Fruit fly (Drosophila melanogaster) whole organism: ENCODE measurements around the gene CG2964.

Experiments
- CG8478 ChIP-seq: fragments of >200 bp; optimal IDR thresholded peaks from 2 replicates; lab custom pipeline; 2018; ENCODE audit warnings: inconsistent platforms
- Dll ChIP-seq: fragments of >200 bp; optimal IDR thresholded peaks from 2 replicates; lab custom pipeline; 2017

Gene CG2964

dm6 chr2L:2862621-2862962 is 50.4 kb downstream of the CG2964 start:
- no peak for TF ChIP-seq CG8478 (lab: Kevin White, UChicago)
- no peak for TF ChIP-seq Dll
